Fruit fly (Drosophila melanogaster): ENCODE data around the gene CG17078.

The CG17078 gene

DNA sequence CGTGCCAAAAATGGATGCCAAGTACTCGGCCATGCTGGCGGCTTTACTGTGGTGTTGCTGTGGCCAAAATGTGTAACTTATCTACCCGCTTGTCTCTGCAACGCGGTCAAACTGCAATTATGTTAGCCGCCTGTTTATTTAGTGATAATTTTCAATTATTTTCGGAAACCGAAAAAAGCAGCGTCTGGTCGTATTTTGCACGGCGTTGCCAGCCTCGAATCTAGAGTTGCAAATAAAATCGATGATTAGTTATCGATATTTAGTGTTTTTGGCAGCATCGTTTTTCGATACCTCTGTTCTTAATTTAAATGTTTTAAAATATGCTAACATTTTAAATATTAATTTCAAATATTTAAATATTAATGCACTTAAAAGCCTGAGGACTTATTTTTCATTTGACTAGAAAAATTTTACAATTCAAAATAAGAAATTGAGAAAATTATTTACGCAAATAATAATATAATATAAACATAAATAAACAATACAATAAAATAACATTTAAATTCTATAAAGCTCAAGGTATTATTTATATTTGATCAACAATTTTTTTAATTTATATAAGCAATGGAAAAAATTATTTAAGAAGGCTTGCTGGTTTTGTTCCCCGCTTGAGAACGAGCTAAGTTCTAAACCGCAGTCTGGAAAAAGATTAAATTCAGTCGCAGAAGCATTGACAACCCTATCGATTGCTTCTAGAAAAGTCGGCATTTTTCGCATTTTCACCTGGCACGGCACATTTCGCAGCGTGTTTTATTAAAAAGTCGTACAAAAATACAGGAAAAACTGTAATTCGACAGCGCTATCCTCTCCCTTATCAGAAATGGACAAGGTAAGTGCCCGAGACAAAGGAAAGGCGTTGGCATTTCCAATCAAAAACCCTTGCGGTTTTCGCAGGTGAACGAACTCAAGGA, 16.7 kb upstream of the CG17078 start, which contains the start of the genes U2af38 and Stip1:
Gene U2af38, minus strand, starts transcription at position 230 of the 911 bp plus-strand sequence.
Gene Stip1, plus strand, starts transcription at position 671 of the 911 bp plus-strand sequence.
- no peak for TF ChIP-seq CG7045 (GFP tag; optimal IDR thresholded peaks at IDR 0.05)
- TF ChIP-seq CG7101 (tag; optimal IDR thresholded peaks at IDR 0.05): peak; percentile 54
- TF ChIP-seq cic (GFP tag; optimal IDR thresholded peaks at IDR 0.05): no peak
- TF ChIP-seq Clk (GFP tag; optimal IDR thresholded peaks at IDR 0.05): no peak
- TF ChIP-seq pad (GFP tag; optimal IDR thresholded peaks at IDR 0.05): peak; percentile 9
- TF ChIP-seq cnc (optimal IDR thresholded peaks at IDR 0.05): no peak
- TF ChIP-seq CG11617 (GFP tag; optimal IDR thresholded peaks at IDR 0.05): peak; percentile 30
- TF ChIP-seq Crg-1 (GFP tag; optimal IDR thresholded peaks at IDR 0.05): peak; percentile 4
- no peak for TF ChIP-seq CG33017 (tag; optimal IDR thresholded peaks at IDR 0.05)
- TF ChIP-seq kay (GFP tag; ENCODE audit: borderline replicate concordance): no peak
- no peak for TF ChIP-seq toe (GFP tag; optimal IDR thresholded peaks at IDR 0.05)
- peak; percentile 98 for TF ChIP-seq CG14711 (tag; optimal IDR thresholded peaks at IDR 0.05)
- no peak for TF ChIP-seq ovo (GFP tag; optimal IDR thresholded peaks at IDR 0.05)
- no peak for TF ChIP-seq CG5204 (GFP tag; optimal IDR thresholded peaks at IDR 0.05)
- peak; percentile 5 for TF ChIP-seq CG12768 (GFP tag; optimal IDR thresholded peaks at IDR 0.05)
- no peak for TF ChIP-seq Hr96 (GFP tag; optimal IDR thresholded peaks at IDR 0.05)
- TF ChIP-seq bab1 (GFP tag; optimal IDR thresholded peaks at IDR 0.05): peak; percentile 17
- peak; percentile 49 for TF ChIP-seq Mnt (GFP tag; optimal IDR thresholded peaks at IDR 0.05)
- peak; percentile 62 for TF ChIP-seq tj (GFP tag; optimal IDR thresholded peaks at IDR 0.05)
- TF ChIP-seq CG1620 (GFP tag; optimal IDR thresholded peaks at IDR 0.05): peak; percentile 14

DNA sequence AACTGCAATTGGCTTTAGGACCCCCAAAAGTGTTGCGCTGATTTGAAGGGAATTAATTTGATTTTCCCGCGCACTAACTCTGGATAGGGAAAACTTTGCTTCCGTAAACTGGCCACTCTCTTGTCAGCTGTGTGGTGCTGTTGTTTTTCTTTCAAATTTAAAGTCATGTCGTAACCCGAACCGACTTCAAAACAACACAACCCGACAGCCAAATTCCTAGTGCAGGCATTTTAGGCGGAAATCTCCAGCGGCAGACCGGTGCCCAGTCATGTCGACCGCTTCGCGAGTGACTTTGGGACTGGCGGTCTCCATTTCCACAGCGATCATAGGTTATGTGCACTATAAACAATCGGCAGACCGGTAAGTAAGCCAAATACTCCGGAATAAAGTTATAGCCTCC, 14.3 kb upstream of the CG17078 start, which contains the start of gene CG11562:
Gene CG11562, plus strand, starts transcription at position 119 of the 400 bp plus-strand sequence.
- TF ChIP-seq pad (GFP tag; optimal IDR thresholded peaks at IDR 0.05) (no peak), CG5204 (GFP tag; optimal IDR thresholded peaks at IDR 0.05) (no peak), CG1620 (GFP tag; optimal IDR thresholded peaks at IDR 0.05) (no peak), CG7101 (tag; optimal IDR thresholded peaks at IDR 0.05) (no peak), toe (GFP tag; optimal IDR thresholded peaks at IDR 0.05) (no peak), CG7045 (GFP tag; optimal IDR thresholded peaks at IDR 0.05) (no peak), CG14711 (tag; optimal IDR thresholded peaks at IDR 0.05) (no peak), bab1 (GFP tag; optimal IDR thresholded peaks at IDR 0.05) (no peak), CG11617 (GFP tag; optimal IDR thresholded peaks at IDR 0.05) (no peak), Mnt (GFP tag; optimal IDR thresholded peaks at IDR 0.05) (no peak), tj (GFP tag; optimal IDR thresholded peaks at IDR 0.05) (no peak), Hr96 (GFP tag; optimal IDR thresholded peaks at IDR 0.05) (no peak), cnc (optimal IDR thresholded peaks at IDR 0.05) (no peak), CG12768 (GFP tag; optimal IDR thresholded peaks at IDR 0.05) (no peak), Crg-1 (GFP tag; optimal IDR thresholded peaks at IDR 0.05) (no peak), CG33017 (tag; optimal IDR thresholded peaks at IDR 0.05) (no peak), cic (GFP tag; optimal IDR thresholded peaks at IDR 0.05) (no peak), kay (GFP tag; ENCODE audit: borderline replicate concordance) (no peak), Clk (GFP tag; optimal IDR thresholded peaks at IDR 0.05) (no peak), ovo (GFP tag; optimal IDR thresholded peaks at IDR 0.05) (no peak)

- TF ChIP-seq ovo (GFP tag; optimal IDR thresholded peaks at IDR 0.05) (no peak), CG7045 (GFP tag; optimal IDR thresholded peaks at IDR 0.05) (no peak), Hr96 (GFP tag; optimal IDR thresholded peaks at IDR 0.05) (no peak), pad (GFP tag; optimal IDR thresholded peaks at IDR 0.05) (no peak), Mnt (GFP tag; optimal IDR thresholded peaks at IDR 0.05) (no peak), CG5204 (GFP tag; optimal IDR thresholded peaks at IDR 0.05) (no peak), Crg-1 (GFP tag; optimal IDR thresholded peaks at IDR 0.05) (no peak), CG7101 (tag; optimal IDR thresholded peaks at IDR 0.05) (no peak), CG33017 (tag; optimal IDR thresholded peaks at IDR 0.05) (no peak), CG12768 (GFP tag; optimal IDR thresholded peaks at IDR 0.05) (no peak), cic (GFP tag; optimal IDR thresholded peaks at IDR 0.05) (no peak)
These were observed 13.6 kb upstream of the CG17078 start, which contains the start of gene CG3625 for dm6 chr2L:291657-292056. TSS of gene CG3625 (minus strand) at chr2L:291795.

DNA sequence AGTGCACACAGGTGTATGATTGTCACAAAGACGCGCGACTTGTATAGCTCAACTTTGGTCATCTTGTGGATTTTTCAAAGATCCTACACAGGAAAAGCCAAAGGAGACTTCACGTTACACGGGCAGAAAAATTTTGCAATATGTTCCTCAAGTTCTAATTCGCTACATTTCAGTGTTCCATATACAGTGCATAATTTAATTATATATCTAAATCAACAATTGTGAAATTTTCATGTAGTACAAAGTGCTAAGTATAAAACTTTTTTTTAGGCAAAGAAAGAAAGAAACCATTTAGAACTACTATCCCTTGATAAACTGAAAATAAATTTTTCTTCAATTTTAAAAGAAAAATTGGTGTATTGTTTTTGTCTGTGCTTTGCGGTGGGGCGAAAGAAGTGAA, 12.9 kb upstream of the CG17078 start:
- TF ChIP-seq pad (GFP tag; optimal IDR thresholded peaks at IDR 0.05) (no peak), kay (GFP tag; ENCODE audit: borderline replicate concordance) (no peak)

DNA sequence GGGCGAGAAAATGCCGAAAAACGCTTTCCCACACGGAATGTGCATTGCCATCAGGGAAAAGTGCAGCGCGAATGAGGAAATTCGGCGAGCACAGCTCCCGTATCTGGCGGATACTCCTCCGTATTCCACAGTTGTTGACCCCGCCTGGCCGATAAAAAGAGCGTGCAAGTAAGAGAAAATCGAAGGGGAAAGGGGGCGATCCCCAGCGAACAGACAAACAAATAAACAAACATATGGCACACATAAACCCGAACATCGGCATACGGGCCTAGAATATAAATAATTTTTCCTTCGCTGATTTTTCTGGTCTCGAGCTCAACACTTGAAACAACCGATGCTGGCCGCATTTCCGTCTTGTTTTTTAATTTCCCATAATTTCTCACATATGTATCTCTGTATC, 12.3 kb upstream of the CG17078 start:
- TF ChIP-seq CG7101 (tag; optimal IDR thresholded peaks at IDR 0.05) (no peak), CG14711 (tag; optimal IDR thresholded peaks at IDR 0.05) (no peak), CG12768 (GFP tag; optimal IDR thresholded peaks at IDR 0.05) (no peak), CG7045 (GFP tag; optimal IDR thresholded peaks at IDR 0.05) (no peak), cic (GFP tag; optimal IDR thresholded peaks at IDR 0.05) (no peak), tj (GFP tag; optimal IDR thresholded peaks at IDR 0.05) (no peak), Hr96 (GFP tag; optimal IDR thresholded peaks at IDR 0.05) (no peak), Mnt (GFP tag; optimal IDR thresholded peaks at IDR 0.05) (no peak), toe (GFP tag; optimal IDR thresholded peaks at IDR 0.05) (no peak), cnc (optimal IDR thresholded peaks at IDR 0.05) (no peak), kay (GFP tag; ENCODE audit: borderline replicate concordance) (no peak), CG11617 (GFP tag; optimal IDR thresholded peaks at IDR 0.05) (no peak)

dm6 chr2L:289044-289443, 11.0 kb upstream of the CG17078 start, which contains the start of gene Amnionless:
TSS of gene Amnionless (minus strand) at chr2L:289144.
- TF ChIP-seq Clk (GFP tag; optimal IDR thresholded peaks at IDR 0.05) (no peak), kay (GFP tag; ENCODE audit: borderline replicate concordance) (no peak), Crg-1 (GFP tag; optimal IDR thresholded peaks at IDR 0.05) (no peak), Mnt (GFP tag; optimal IDR thresholded peaks at IDR 0.05) (no peak), Hr96 (GFP tag; optimal IDR thresholded peaks at IDR 0.05) (no peak), CG14711 (tag; optimal IDR thresholded peaks at IDR 0.05) (no peak), pad (GFP tag; optimal IDR thresholded peaks at IDR 0.05) (no peak), toe (GFP tag; optimal IDR thresholded peaks at IDR 0.05) (no peak), CG7101 (tag; optimal IDR thresholded peaks at IDR 0.05) (no peak), CG5204 (GFP tag; optimal IDR thresholded peaks at IDR 0.05) (no peak), tj (GFP tag; optimal IDR thresholded peaks at IDR 0.05) (no peak)

All from whole organism, adult.